Worm (Caenorhabditis elegans): ENCODE measurements around the gene dhhc-5.

dhhc-5 gene

ce11 chrIII:6803107-6803506 lies 45.8 kb downstream of the dhhc-5 start:
- TF ChIP-seq elt-2 (tag; optimal IDR thresholded peaks at IDR 0.05) (peak; percentile 47), jun-1 (tag; optimal IDR thresholded peaks at IDR 0.05) (no peak)

ce11 chrIII:6802488-6802887 lies 46.4 kb downstream of the dhhc-5 start, which contains the start of gene lim-8:
lim-8 (plus strand) TSS chrIII:6802788.
- no peak for TF ChIP-seq skn-1 (tag; optimal IDR thresholded peaks at IDR 0.05)
- TF ChIP-seq nhr-28 (tag; optimal IDR thresholded peaks at IDR 0.05): no peak

- TF ChIP-seq jun-1 (tag; optimal IDR thresholded peaks at IDR 0.05): no peak
- no peak for TF ChIP-seq efl-3 (GFP tag; optimal IDR thresholded peaks at IDR 0.05)
- no peak for TF ChIP-seq zag-1 (tag; optimal IDR thresholded peaks at IDR 0.05)
- no peak for TF ChIP-seq blmp-1 (tag; optimal IDR thresholded peaks at IDR 0.05)
- TF ChIP-seq tbx-2 (tag; optimal IDR thresholded peaks at IDR 0.05): no peak
- TF ChIP-seq dsc-1 (tag; optimal IDR thresholded peaks at IDR 0.05): no peak
- TF ChIP-seq lsy-2 (tag; optimal IDR thresholded peaks at IDR 0.05): no peak
- TF ChIP-seq egl-27 (tag; optimal IDR thresholded peaks at IDR 0.05): no peak
- TF ChIP-seq isw-1 (GFP tag; IDR thresholded peaks at IDR 0.05): no peak
- TF ChIP-seq dpl-1 (GFP tag; optimal IDR thresholded peaks at IDR 0.05): peak in 1 of 3 experiments; percentile 8
- no peak for TF ChIP-seq unc-98 (GFP tag; IDR thresholded peaks at IDR 0.05)
- no peak for TF ChIP-seq ets-5 (GFP tag; IDR thresholded peaks at IDR 0.05)
- no peak for TF ChIP-seq lin-15B (tag; optimal IDR thresholded peaks at IDR 0.05)
- no peak for TF ChIP-seq hlh-4 (tag; optimal IDR thresholded peaks at IDR 0.05)
- TF ChIP-seq sptf-1 (tag; optimal IDR thresholded peaks at IDR 0.05): no peak
- TF ChIP-seq nhr-85 (tag): peak; percentile 70
- no peak for TF ChIP-seq snpc-4 (tag; optimal IDR thresholded peaks at IDR 0.05)
- TF ChIP-seq lir-3 (tag; optimal IDR thresholded peaks at IDR 0.05; ENCODE audit: poor library complexity): no peak
- peak; percentile 19 for TF ChIP-seq lin-14 (GFP tag; optimal IDR thresholded peaks at IDR 0.05)
- no peak for TF ChIP-seq ces-1 (GFP tag; optimal IDR thresholded peaks at IDR 0.05)
- TF ChIP-seq nhr-71 (tag; optimal IDR thresholded peaks at IDR 0.05): peak; percentile 3
Observed at ce11 chrIII:6799664-6800063, 49.2 kb downstream of the dhhc-5 start.

ce11 chrIII:6798906-6799305 lies 50.0 kb downstream of the dhhc-5 start:
- TF ChIP-seq lsy-2 (tag; optimal IDR thresholded peaks at IDR 0.05) (peak in 1 of 2 experiments; percentile 4), lin-14 (GFP tag; optimal IDR thresholded peaks at IDR 0.05) (peak; percentile 39), ets-5 (GFP tag; IDR thresholded peaks at IDR 0.05) (no peak), grh-1 (GFP tag; IDR thresholded peaks at IDR 0.05) (0 out of 2 replicates have a peak, but pooled peaks have one; percentile 14)

- TF ChIP-seq hpl-2 (GFP tag; optimal IDR thresholded peaks at IDR 0.05) (no peak), nhr-20 (tag; optimal IDR thresholded peaks at IDR 0.05) (peak; percentile 71), unc-130 (tag; optimal IDR thresholded peaks at IDR 0.05) (no peak), isw-1 (GFP tag; IDR thresholded peaks at IDR 0.05) (no peak), efl-3 (GFP tag; optimal IDR thresholded peaks at IDR 0.05) (no peak), C16A3.4 (tag; optimal IDR thresholded peaks at IDR 0.05) (peak; percentile 27), snpc-4 (tag; optimal IDR thresholded peaks at IDR 0.05) (no peak), xbp-1 (tag; optimal IDR thresholded peaks at IDR 0.05) (peak; percentile 32), fos-1 (tag; optimal IDR thresholded peaks at IDR 0.05) (no peak), dpl-1 (GFP tag; optimal IDR thresholded peaks at IDR 0.05) (peak; percentile 69 to 73 (median 72)), nhr-85 (tag) (peak; percentile 93), sox-4 (tag; optimal IDR thresholded peaks at IDR 0.05) (no peak), hlh-17 (GFP tag; optimal IDR thresholded peaks at IDR 0.05; ENCODE audit: borderline replicate concordance) (no peak), fkh-4 (tag; optimal IDR thresholded peaks at IDR 0.05; ENCODE audit: borderline replicate concordance) (no peak), nhr-47 (tag; optimal IDR thresholded peaks at IDR 0.05) (peak; percentile 34), nhr-19 (GFP tag; conservative IDR thresholded peaks at IDR 0.05) (peak; percentile 23; the same call in 1 of the 2 replicates), mab-9 (GFP tag; IDR thresholded peaks at IDR 0.05) (no peak), mdl-1 (tag; optimal IDR thresholded peaks at IDR 0.05) (peak in 1 of 2 experiments; percentile 11), nhr-71 (tag; optimal IDR thresholded peaks at IDR 0.05) (peak; percentile 66), lin-14 (GFP tag; optimal IDR thresholded peaks at IDR 0.05) (peak; percentile 81), ceh-90 (tag; optimal IDR thresholded peaks at IDR 0.05) (no peak), zip-4 (GFP tag; optimal IDR thresholded peaks at IDR 0.05) (no peak), ztf-11 (tag; optimal IDR thresholded peaks at IDR 0.05) (peak in 1 of 2 experiments; percentile 46), unc-30 (tag; optimal IDR thresholded peaks at IDR 0.05) (no peak), efl-1 (optimal IDR thresholded peaks at IDR 0.05) (peak; percentile 5 to 28), efl-1 (GFP tag; optimal IDR thresholded peaks at IDR 0.05 in 1 of 2) (no peak), mef-2 (tag; optimal IDR thresholded peaks at IDR 0.05) (no peak)
Observed at ce11 chrIII:6797965-6798364, 50.9 kb downstream of the dhhc-5 start, which contains the start of gene R05H11.2. R05H11.2 (plus strand) TSS chrIII:6798297.
